Worm (Caenorhabditis elegans): ENCODE data around the gene F45D3.3.

- no peak for TF ChIP-seq unc-86 (tag; optimal IDR thresholded peaks at IDR 0.05)
- TF ChIP-seq irx-1 (tag; optimal IDR thresholded peaks at IDR 0.05), result no peak
- no peak for TF ChIP-seq aha-1 (tag; optimal IDR thresholded peaks at IDR 0.05)
- TF ChIP-seq aly-2 (tag; optimal IDR thresholded peaks at IDR 0.05), result no peak
These were observed 49.5 kb upstream of the F45D3.3 start, which contains the start of gene C14C10.5 for ce11 chrV:12599510-12600242.

All from whole organism, L1 larva.